Worm (Caenorhabditis elegans): ENCODE data around the gene W09C2.8.

- TF ChIP-seq unc-62 (GFP tag; optimal IDR thresholded peaks at IDR 0.05) (no peak), zag-1 (tag; optimal IDR thresholded peaks at IDR 0.05) (no peak), ceh-82 (tag; optimal IDR thresholded peaks at IDR 0.05) (no peak), egl-27 (tag; optimal IDR thresholded peaks at IDR 0.05) (no peak), unc-39 (tag; optimal IDR thresholded peaks at IDR 0.05) (no peak), nhr-25 (tag; optimal IDR thresholded peaks at IDR 0.05) (no peak), C34F6.9 (tag; optimal IDR thresholded peaks at IDR 0.05) (no peak), alr-1 (tag; optimal IDR thresholded peaks at IDR 0.05) (no peak), blmp-1 (tag; optimal IDR thresholded peaks at IDR 0.05; ENCODE audit: insufficient read depth) (no peak), ztf-11 (tag; optimal IDR thresholded peaks at IDR 0.05) (no peak), ztf-4 (tag; optimal IDR thresholded peaks at IDR 0.05) (no peak), mdl-1 (tag; optimal IDR thresholded peaks at IDR 0.05) (no peak)
These were observed 19.0 kb upstream of the W09C2.8 start, which contains the start of gene degl-2 for ce11 chrIV:9643188-9643587.

Data from whole organism, L2 larva.